Fruit fly (Drosophila melanogaster): ENCODE results near the gene Vha100-4.

Gene Vha100-4

dm6 chr3R:18412279-18413214, 22.9 kb upstream of the Vha100-4 start, which contains the start of gene CG31122:
CG31122 (minus strand) TSS chr3R:18412874.
- TF ChIP-seq CG9876 (GFP tag; optimal IDR thresholded peaks at IDR 0.05) (no peak), CkIIα-i1 (GFP tag; IDR thresholded peaks at IDR 0.05) (no peak), CG2202 (tag; optimal IDR thresholded peaks at IDR 0.05) (no peak), CG8281 (tag; optimal IDR thresholded peaks at IDR 0.05) (no peak), Sry-β (GFP tag; optimal IDR thresholded peaks at IDR 0.05) (no peak), sqz (GFP tag; optimal IDR thresholded peaks at IDR 0.05) (no peak), kay (GFP tag; optimal IDR thresholded peaks at IDR 0.05) (no peak), tin (GFP tag; optimal IDR thresholded peaks at IDR 0.05) (peak; percentile 54), CG15479 (GFP tag; optimal IDR thresholded peaks at IDR 0.05) (peak; percentile 91), CG31224 (GFP tag; IDR thresholded peaks at IDR 0.05) (no peak), pum (GFP tag; optimal IDR thresholded peaks at IDR 0.05) (peak; percentile 50), dm (GFP tag; optimal IDR thresholded peaks at IDR 0.05) (peak; percentile 14), CG11696 (GFP tag; IDR thresholded peaks at IDR 0.05) (no peak), Trl (optimal IDR thresholded peaks at IDR 0.05) (peak in 1 of 2 experiments; percentile 48), Trl (GFP tag; optimal IDR thresholded peaks at IDR 0.05) (peak; percentile 62), HLH4C (GFP tag; IDR thresholded peaks at IDR 0.05; ENCODE audit: partially characterized antibody) (peak; percentile 97), dmrt99B (tag; optimal IDR thresholded peaks at IDR 0.05) (no peak), so (GFP tag; IDR thresholded peaks at IDR 0.05) (peak; percentile 27; the same call in 1 of the 3 replicates), Dp (GFP tag; optimal IDR thresholded peaks at IDR 0.05) (peak; percentile 88), CG6813 (GFP tag; optimal IDR thresholded peaks at IDR 0.05) (peak; percentile 37), fd64A (GFP tag; optimal IDR thresholded peaks at IDR 0.05) (peak; percentile 33), NC2β (GFP tag; optimal IDR thresholded peaks at IDR 0.05) (peak; percentile 66), CG10979 (tag; optimal IDR thresholded peaks at IDR 0.05) (no peak), CG31388 (GFP tag; optimal IDR thresholded peaks at IDR 0.05) (no peak), gce (GFP tag; IDR thresholded peaks at IDR 0.05) (no peak), crol (GFP tag; IDR thresholded peaks at IDR 0.05) (peak; percentile 55), D19A (tag; optimal IDR thresholded peaks at IDR 0.05) (peak; percentile 96), Jarid2 (GFP tag; optimal IDR thresholded peaks at IDR 0.05) (no peak), CG9609 (GFP tag; optimal IDR thresholded peaks at IDR 0.05) (peak; percentile 45), bowl (GFP tag; IDR thresholded peaks at IDR 0.05) (no peak), wor (GFP tag; IDR thresholded peaks at IDR 0.05) (no peak), Elba2 (GFP tag; optimal IDR thresholded peaks at IDR 0.05) (no peak), unc-4 (GFP tag; IDR thresholded peaks at IDR 0.05; ENCODE audit: partially characterized antibody) (peak; percentile 95), Rx (GFP tag; IDR thresholded peaks at IDR 0.05) (no peak), nau (GFP tag; optimal IDR thresholded peaks at IDR 0.05) (no peak), scrt (GFP tag; optimal IDR thresholded peaks at IDR 0.05) (peak; percentile 39), zen (tag; optimal IDR thresholded peaks at IDR 0.05) (peak; percentile 8), CG18011 (GFP tag; optimal IDR thresholded peaks at IDR 0.05) (peak; percentile 12), Dbx (GFP tag; IDR thresholded peaks at IDR 0.05) (no peak), Awh (GFP tag; IDR thresholded peaks at IDR 0.05) (no peak), CG9797 (GFP tag; optimal IDR thresholded peaks at IDR 0.05) (peak; percentile 91), nom (GFP tag; optimal IDR thresholded peaks at IDR 0.05) (no peak), tup (GFP tag; optimal IDR thresholded peaks at IDR 0.05) (no peak), yki (optimal IDR thresholded peaks at IDR 0.05) (no peak), unpg (GFP tag; optimal IDR thresholded peaks at IDR 0.05) (no peak), Opbp (GFP tag; IDR thresholded peaks at IDR 0.05; ENCODE audit: partially characterized antibody) (peak; percentile 93), CG12155 (GFP tag; optimal IDR thresholded peaks at IDR 0.05) (peak; percentile 53), nmo (GFP tag; optimal IDR thresholded peaks at IDR 0.05) (peak; percentile 73), trh (GFP tag; optimal IDR thresholded peaks at IDR 0.05) (no peak)

All from whole organism, embryonic.